Worm (Caenorhabditis elegans) whole organism, L3 larva: Measurements from ENCODE around the gene bath-29.

Experiments used
- aly-2 ChIP-seq: fragments of 150-350 bp; optimal IDR thresholded peaks from 2 replicates; lab custom pipeline; 2014; ENCODE audit warnings: missing biosample characterization, missing genetic modification characterization
- ama-1 ChIP-seq: fragments of 150-350 bp; optimal IDR thresholded peaks from 2 replicates; lab custom pipeline; 2018
- ceh-82 ChIP-seq: fragments of 150-350 bp; optimal IDR thresholded peaks from 2 replicates; lab custom pipeline; 2014; ENCODE audit warnings: missing biosample characterization, missing genetic modification characterization
- ceh-9 ChIP-seq: sonication (generic microtip); optimal IDR thresholded peaks from 2 replicates; lab custom pipeline; 2018; ENCODE audit warnings: missing biosample characterization, missing genetic modification characterization
- daf-12 ChIP-seq: fragments of 150-350 bp; optimal IDR thresholded peaks from 2 replicates; lab custom pipeline; 2014; ENCODE audit warnings: missing biosample characterization, missing genetic modification reagents, missing genetic modification characterization
- egl-5 ChIP-seq: fragments of 150-350 bp; optimal IDR thresholded peaks from 2 replicates; lab custom pipeline; 2017; ENCODE audit warnings: missing biosample characterization, missing genetic modification reagents, missing genetic modification characterization, inconsistent platforms
- elt-1 ChIP-seq: fragments of 150-350 bp; optimal IDR thresholded peaks from 2 replicates; lab custom pipeline; 2014; ENCODE audit warnings: missing biosample characterization, missing genetic modification characterization
- elt-2 ChIP-seq: sonication (generic microtip); optimal IDR thresholded peaks from 2 replicates; lab custom pipeline; 2016; ENCODE audit warnings: missing genetic modification reagents, mild to moderate bottlenecking, missing genetic modification characterization, missing compliant biosample characterization
- eor-1 ChIP-seq, 2 experiments: fragments of 150-350 bp; optimal IDR thresholded peaks; 2 replicates each; lab custom pipeline; 2014 to 2018; ENCODE audit warnings: missing biosample characterization in 2 of 2, missing genetic modification characterization in 2 of 2
- fos-1 ChIP-seq: fragments of 150-350 bp; optimal IDR thresholded peaks from 2 replicates; lab custom pipeline; 2014; ENCODE audit warnings: missing biosample characterization, missing genetic modification characterization
- hmg-11 ChIP-seq: sonication (generic microtip); optimal IDR thresholded peaks from 2 replicates; lab custom pipeline; 2016; ENCODE audit warnings: missing genetic modification characterization, missing compliant biosample characterization
- jun-1 ChIP-seq: fragments of 150-350 bp; optimal IDR thresholded peaks from 2 replicates; lab custom pipeline; 2014; ENCODE audit warnings: missing biosample characterization, missing genetic modification reagents, missing genetic modification characterization
- lin-15B ChIP-seq: fragments of 150-350 bp; optimal IDR thresholded peaks from 2 replicates; lab custom pipeline; 2014; ENCODE audit warnings: missing biosample characterization, missing genetic modification characterization
- lin-39 ChIP-seq: fragments of 150-350 bp; optimal IDR thresholded peaks from 2 replicates; lab custom pipeline; 2018; ENCODE audit warnings: missing biosample characterization, missing genetic modification reagents, missing genetic modification characterization
- lsy-12 ChIP-seq: sonication (generic microtip); optimal IDR thresholded peaks from 2 replicates; lab custom pipeline; 2016; ENCODE audit warnings: mild to moderate bottlenecking, missing genetic modification characterization, missing compliant biosample characterization
- mdl-1 ChIP-seq: fragments of 150-350 bp; optimal IDR thresholded peaks from 2 replicates; lab custom pipeline; 2014; ENCODE audit warnings: missing biosample characterization, missing genetic modification characterization
- nhr-11 ChIP-seq: fragments of 150-350 bp; optimal IDR thresholded peaks from 2 replicates; lab custom pipeline; 2014; ENCODE audit warnings: missing biosample characterization, missing genetic modification characterization
- nhr-12 ChIP-seq: fragments of 150-350 bp; optimal IDR thresholded peaks from 2 replicates; lab custom pipeline; 2014; ENCODE audit warnings: missing biosample characterization, missing genetic modification characterization
- nhr-237 ChIP-seq: fragments of 150-350 bp; optimal IDR thresholded peaks from 2 replicates; lab custom pipeline; 2014; ENCODE audit warnings: missing biosample characterization, missing genetic modification characterization
- nhr-25 ChIP-seq: sonication (generic microtip); optimal IDR thresholded peaks from 2 replicates; lab custom pipeline; 2017; ENCODE audit warnings: missing biosample characterization, missing genetic modification characterization
- nhr-28 ChIP-seq: fragments of 150-350 bp; optimal IDR thresholded peaks from 2 replicates; lab custom pipeline; 2014; ENCODE audit warnings: missing biosample characterization, missing genetic modification characterization
- nhr-43 ChIP-seq: sonication (generic microtip); optimal IDR thresholded peaks from 2 replicates; lab custom pipeline; 2016; ENCODE audit warnings: mild to moderate bottlenecking, missing genetic modification characterization, missing compliant biosample characterization; ENCODE audit not compliant: poor library complexity, severe bottlenecking
- nhr-67 ChIP-seq: fragments of 150-350 bp; optimal IDR thresholded peaks from 2 replicates; lab custom pipeline; 2014; ENCODE audit warnings: missing biosample characterization, missing genetic modification characterization
- nhr-76 ChIP-seq: fragments of 150-350 bp; sonication (generic microtip); optimal IDR thresholded peaks from 5 replicates; lab custom pipeline; 2014; ENCODE audit warnings: missing biosample characterization, missing genetic modification characterization
- pha-4 ChIP-seq: fragments of 150-350 bp; optimal IDR thresholded peaks from 2 replicates; lab custom pipeline; 2014; ENCODE audit warnings: missing biosample characterization, missing genetic modification reagents, missing genetic modification characterization
- pqm-1 ChIP-seq: fragments of 150-350 bp; optimal IDR thresholded peaks from 2 replicates; lab custom pipeline; 2017; ENCODE audit warnings: missing biosample characterization, missing genetic modification characterization, inconsistent platforms
- skn-1 ChIP-seq: fragments of 150-350 bp; optimal IDR thresholded peaks from 2 replicates; lab custom pipeline; 2014; ENCODE audit warnings: missing biosample characterization, missing genetic modification characterization
- snpc-4 ChIP-seq: fragments of 150-350 bp; optimal IDR thresholded peaks from 2 replicates; lab custom pipeline; 2014; ENCODE audit warnings: missing biosample characterization, missing genetic modification characterization
- tbx-2 ChIP-seq: sonication (generic microtip); optimal IDR thresholded peaks from 2 replicates; lab custom pipeline; 2016; ENCODE audit warnings: mild to moderate bottlenecking, missing genetic modification characterization, missing compliant biosample characterization
- unc-39 ChIP-seq: sonication (generic microtip); optimal IDR thresholded peaks from 4 replicates; lab custom pipeline; 2017; ENCODE audit warnings: missing biosample characterization, missing genetic modification characterization
- unc-62 ChIP-seq: fragments of 150-350 bp; sonication (generic microtip); optimal IDR thresholded peaks from 4 replicates; lab custom pipeline; 2014; ENCODE audit warnings: missing biosample characterization, missing genetic modification reagents, missing genetic modification characterization
- zag-1 ChIP-seq: fragments of 150-350 bp; optimal IDR thresholded peaks from 2 replicates; lab custom pipeline; 2014; ENCODE audit warnings: missing biosample characterization, missing genetic modification characterization
- ztf-11 ChIP-seq: fragments of 150-350 bp; optimal IDR thresholded peaks from 2 replicates; lab custom pipeline; 2014; ENCODE audit warnings: missing biosample characterization, missing genetic modification characterization
- ztf-4 ChIP-seq: fragments of 150-350 bp; optimal IDR thresholded peaks from 2 replicates; lab custom pipeline; 2014; ENCODE audit warnings: missing biosample characterization, missing genetic modification characterization

The bath-29 gene

DNA sequence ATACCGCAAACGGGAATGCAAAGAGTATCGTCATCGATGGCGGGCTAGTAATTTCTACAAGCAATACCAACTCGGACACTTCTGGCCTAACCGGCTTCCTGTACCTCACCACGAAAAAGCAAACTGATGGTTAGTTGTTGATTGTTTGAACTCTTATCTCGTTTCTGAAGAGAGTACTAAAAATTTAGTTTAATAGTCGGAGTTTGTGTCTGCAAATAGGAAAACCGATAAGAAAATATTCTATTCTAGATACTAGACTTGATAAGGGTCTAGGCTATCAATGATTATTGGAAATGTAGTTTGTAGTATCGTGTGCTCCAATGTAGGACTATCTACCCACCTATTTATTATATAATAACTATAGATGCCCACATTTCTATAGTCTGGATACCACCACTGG is 29.5 kb upstream of the bath-29 start:
- TF ChIP-seq elt-2 (tag; lab: Kevin White, UChicago) (peak; percentile 91), tbx-2 (tag; lab: Kevin White, UChicago) (no peak)
- TF ChIP-seq, all 47 proteins: peak for 1

DNA sequence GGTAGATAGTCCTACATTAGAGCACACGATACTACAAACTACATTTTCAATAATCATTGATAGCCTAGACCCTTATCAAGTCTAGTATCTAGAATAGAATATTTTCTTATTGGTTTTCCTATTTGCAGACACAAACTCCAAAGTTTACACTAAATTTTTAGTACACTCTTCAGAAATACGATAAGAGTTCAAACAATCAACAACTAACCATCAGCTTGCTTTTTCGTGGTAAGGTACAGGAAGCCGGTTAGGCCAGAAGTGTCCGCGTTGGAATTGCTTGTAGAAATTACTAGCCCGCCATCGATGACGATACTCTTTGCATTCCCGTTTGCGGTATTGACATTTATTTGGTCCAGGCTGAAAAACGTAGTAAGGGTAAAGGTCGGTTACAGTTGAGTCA is 26.1 kb upstream of the bath-29 start, which contains the start of gene Y46D2A.1:
Gene Y46D2A.1, plus strand, starts transcription at position 301 of the 400 bp plus-strand sequence.
- TF ChIP-seq snpc-4 (tag; lab: Kevin White, UChicago) (no peak), elt-2 (tag; lab: Kevin White, UChicago) (peak; percentile 63)

DNA sequence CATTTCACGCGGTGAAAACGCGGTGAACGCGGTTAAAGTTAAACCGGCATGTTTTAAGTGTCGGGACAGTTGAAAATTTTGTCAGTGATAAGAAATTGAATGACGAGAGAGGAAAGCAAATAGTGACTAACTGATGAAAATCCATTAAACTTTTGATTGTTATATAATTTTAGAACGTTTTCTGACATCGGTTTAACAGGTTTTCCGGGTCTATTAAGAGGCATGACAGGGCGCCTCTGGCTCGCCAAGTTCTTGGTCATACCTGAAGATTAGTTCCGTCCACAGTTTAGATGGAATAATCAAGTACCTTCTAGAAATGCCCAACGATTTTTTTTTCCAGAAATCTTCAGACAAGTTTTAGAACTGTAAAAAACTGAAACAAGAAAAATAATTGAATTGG is 25.2 kb upstream of the bath-29 start, which contains the start of gene Y46D2A.2:
Gene Y46D2A.2, minus strand, starts transcription at position 101 of the 400 bp plus-strand sequence.
- TF ChIP-seq elt-2 (tag; lab: Kevin White, UChicago) = peak; percentile 28
- TF ChIP-seq nhr-237 = no peak
- TF ChIP-seq daf-12 (tag; lab: Kevin White, UChicago) = no peak
- no peak for TF ChIP-seq egl-5 (tag; lab: Kevin White, UChicago)
- TF ChIP-seq, all 47 proteins: peak for 1

DNA sequence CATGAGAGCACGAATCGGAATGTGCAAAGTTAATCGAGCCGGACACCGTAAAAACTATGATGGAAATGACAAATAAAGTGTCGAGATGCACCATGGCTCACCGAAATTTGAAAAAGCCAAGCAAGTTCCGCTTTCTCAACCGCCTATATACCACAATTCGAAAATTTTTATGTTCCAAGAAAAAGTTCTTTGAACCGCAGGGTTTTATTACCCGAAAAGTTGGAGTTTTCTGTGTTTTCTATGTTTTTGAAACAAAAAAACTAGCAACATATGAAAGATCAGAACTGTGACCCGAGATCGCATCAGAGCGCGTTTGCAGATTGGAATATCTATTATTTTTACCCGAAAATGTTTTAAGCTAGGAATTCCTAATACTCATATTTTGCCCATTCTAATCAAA is 21.3 kb upstream of the bath-29 start, which contains the start of gene Y46D2A.3:
Gene Y46D2A.3, minus strand, starts transcription at position 101 of the 400 bp plus-strand sequence.
- TF ChIP-seq jun-1 (tag; lab: Kevin White, UChicago) = no peak
- TF ChIP-seq zag-1 (tag; lab: Kevin White, UChicago) = no peak
- no peak for TF ChIP-seq nhr-43 (tag; lab: Kevin White, UChicago)
- TF ChIP-seq ztf-4 = no peak
- TF ChIP-seq, all 47 proteins: peak for 0

DNA sequence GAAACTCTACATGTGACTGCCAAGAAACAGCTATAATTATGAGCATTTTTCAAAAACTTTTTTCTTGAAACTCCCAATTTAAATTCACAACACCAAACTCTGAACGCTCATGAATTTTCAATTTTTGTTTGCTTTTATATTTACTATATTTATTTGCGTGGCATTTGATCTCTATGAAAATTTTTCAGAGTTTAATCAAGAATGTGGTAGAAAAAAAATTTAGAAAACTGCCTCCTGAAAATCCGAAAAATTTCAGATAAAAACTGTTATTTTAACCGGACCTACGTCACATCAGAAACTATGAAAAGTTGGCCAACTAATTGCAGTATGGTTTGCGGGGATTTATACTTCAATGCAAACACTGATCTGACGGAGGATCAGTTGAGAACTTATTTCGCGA is 16.3 kb upstream of the bath-29 start, which contains the start of gene irld-27:
Gene irld-27, plus strand, starts transcription at position 301 of the 400 bp plus-strand sequence.
- no peak for TF ChIP-seq fos-1 (tag; lab: Kevin White, UChicago)
- no peak for TF ChIP-seq tbx-2 (tag; lab: Kevin White, UChicago)
- TF ChIP-seq ama-1 (lab: Kevin White, UChicago) = no peak
- TF ChIP-seq nhr-43 (tag; lab: Kevin White, UChicago) = no peak
- TF ChIP-seq nhr-76 = no peak
- TF ChIP-seq snpc-4 (tag; lab: Kevin White, UChicago) = no peak
- TF ChIP-seq daf-12 (tag; lab: Kevin White, UChicago) = no peak
- TF ChIP-seq unc-39 (tag; lab: Kevin White, UChicago) = no peak
- TF ChIP-seq hmg-11 (tag; lab: Kevin White, UChicago) = no peak
- TF ChIP-seq nhr-12 = no peak
- no peak for TF ChIP-seq nhr-25 (tag; lab: Kevin White, UChicago)
- no peak for TF ChIP-seq skn-1 (tag; lab: Kevin White, UChicago)
- no peak for TF ChIP-seq ceh-82 (tag; lab: Kevin White, UChicago)
- TF ChIP-seq aly-2 (tag; lab: Kevin White, UChicago) = no peak

DNA sequence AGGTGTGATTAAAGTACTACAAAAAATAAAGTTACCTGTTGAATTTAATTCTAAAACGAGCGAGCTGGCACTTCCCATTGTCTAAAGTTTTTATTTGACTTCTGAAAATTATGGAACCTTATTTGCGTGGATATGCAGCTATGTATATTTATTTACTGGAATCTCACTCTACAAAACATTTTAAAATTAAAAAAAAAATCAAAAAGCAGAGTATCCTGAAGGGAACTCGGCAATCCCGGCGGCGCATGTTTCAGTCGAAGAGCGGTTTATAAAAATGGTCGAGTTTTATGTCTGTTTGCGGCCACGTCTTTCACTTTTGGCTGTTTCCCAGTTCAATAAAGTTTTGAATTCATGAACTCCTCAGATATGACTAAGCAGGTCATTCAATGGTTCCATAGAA is 11.3 kb upstream of the bath-29 start, which contains the start of gene F14D2.19:
Gene F14D2.19, minus strand, starts transcription at position 101 of the 400 bp plus-strand sequence.
- TF ChIP-seq aly-2 (tag; lab: Kevin White, UChicago) (no peak), ceh-9 (tag; lab: Kevin White, UChicago) (no peak), ztf-4 (no peak), eor-1 (tag; optimal IDR thresholded peaks at IDR 0.05; lab: Kevin White, UChicago) (no peak), pqm-1 (tag; lab: Kevin White, UChicago) (no peak), nhr-43 (tag; lab: Kevin White, UChicago) (no peak), nhr-67 (no peak), unc-62 (GFP tag; lab: Kevin White, UChicago) (no peak)

DNA sequence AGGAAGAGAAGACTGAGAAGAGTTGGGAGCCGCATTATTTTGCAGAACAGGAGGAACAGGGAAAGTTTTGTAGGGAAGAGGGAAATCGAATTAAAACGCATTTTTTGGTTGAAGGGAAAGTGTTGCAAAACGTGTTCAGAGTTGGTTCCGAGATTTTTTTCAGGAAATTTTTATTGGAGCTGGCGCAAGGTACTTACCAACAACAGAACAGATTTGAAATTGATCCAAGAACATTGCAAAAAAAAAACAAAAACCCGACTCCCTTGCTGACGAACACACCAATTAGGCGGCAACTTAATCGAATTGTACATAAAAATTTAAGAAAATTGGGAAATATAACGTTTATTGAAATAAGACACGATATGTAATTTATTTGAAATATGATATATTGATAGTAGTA is 9.8 kb upstream of the bath-29 start, which contains the start of gene F14D2.7:
Gene F14D2.7, minus strand, starts transcription at position 101 of the 400 bp plus-strand sequence.
- TF ChIP-seq nhr-76 = no peak
- TF ChIP-seq ztf-11 (tag; lab: Kevin White, UChicago) = no peak
- TF ChIP-seq nhr-237 = no peak
- no peak for TF ChIP-seq lin-39
- no peak for TF ChIP-seq elt-1 (tag; lab: Kevin White, UChicago)
- TF ChIP-seq ceh-9 (tag; lab: Kevin White, UChicago) = no peak
- no peak for TF ChIP-seq nhr-11 (tag; lab: Kevin White, UChicago)
- TF ChIP-seq elt-2 (tag; lab: Kevin White, UChicago) = no peak
- TF ChIP-seq lin-15B (tag; lab: Kevin White, UChicago) = no peak
- TF ChIP-seq jun-1 (tag; lab: Kevin White, UChicago) = no peak
- TF ChIP-seq nhr-28 (tag; lab: Kevin White, UChicago) = no peak
- no peak for TF ChIP-seq lsy-12
- no peak for TF ChIP-seq pha-4 (tag; lab: Kevin White, UChicago)
- no peak for TF ChIP-seq nhr-12
- TF ChIP-seq mdl-1 (tag; lab: Kevin White, UChicago) = no peak
